Fruit fly (Drosophila melanogaster) whole organism, embryonic: ENCODE data around the gene CIA30.

Experiments
- Ada2b ChIP-seq: fragments of 200-800 bp; sonication (Bioruptor generic); IDR thresholded peaks from 2 replicates; pipeline ENCODE4 v1.3.6; 2022; ENCODE audit warnings: missing biosample characterization, missing genetic modification characterization
- Atf-2 ChIP-seq: fragments of 200-800 bp; sonication (Bioruptor generic); optimal IDR thresholded peaks from 2 replicates; lab custom pipeline; 2016; ENCODE audit warnings: missing biosample characterization, missing genetic modification characterization
- Bdp1 ChIP-seq: fragments of 200-800 bp; sonication (Bioruptor generic); optimal IDR thresholded peaks from 3 replicates; lab custom pipeline; 2016; ENCODE audit warnings: missing biosample characterization, missing genetic modification characterization
- CG11247 ChIP-seq: fragments of 200-800 bp; sonication (Bioruptor generic); IDR thresholded peaks from 2 replicates; pipeline ENCODE4 v1.3.6; 2022; ENCODE audit warnings: missing biosample characterization, missing genetic modification characterization
- CG12236 ChIP-seq: fragments of 200-800 bp; sonication (Bioruptor generic); optimal IDR thresholded peaks from 2 replicates; lab custom pipeline; 2016; ENCODE audit warnings: missing biosample characterization, missing genetic modification characterization
- CG12391 ChIP-seq: fragments of 200-800 bp; sonication (Bioruptor generic); optimal IDR thresholded peaks from 3 replicates; lab custom pipeline; 2018; ENCODE audit warnings: missing biosample characterization, mild to moderate bottlenecking, missing genetic modification characterization, moderate library complexity
- CG12769 ChIP-seq: fragments of 200-800 bp; sonication (Bioruptor generic); optimal IDR thresholded peaks from 2 replicates; lab custom pipeline; 2019; ENCODE audit warnings: missing biosample characterization, mild to moderate bottlenecking, missing genetic modification characterization, moderate library complexity
- CG13775 ChIP-seq: fragments of 200-800 bp; sonication (Bioruptor generic); optimal IDR thresholded peaks from 3 replicates; lab custom pipeline; 2017; ENCODE audit warnings: missing biosample characterization, mild to moderate bottlenecking, missing genetic modification characterization
- CG14667 ChIP-seq: fragments of 200-800 bp; sonication (Bioruptor generic); IDR thresholded peaks from 2 replicates; pipeline ENCODE4 v1.3.6; 2022; ENCODE audit warnings: missing biosample characterization, missing genetic modification characterization
- CG15601 ChIP-seq: fragments of 200-800 bp; sonication (Bioruptor generic); optimal IDR thresholded peaks from 3 replicates; lab custom pipeline; 2019; ENCODE audit warnings: missing biosample characterization, mild to moderate bottlenecking, missing genetic modification characterization, moderate library complexity
- CG17802 ChIP-seq: fragments of 200-800 bp; sonication (Bioruptor generic); optimal IDR thresholded peaks from 2 replicates; lab custom pipeline; 2018; ENCODE audit warnings: missing biosample characterization, mild to moderate bottlenecking, missing genetic modification characterization, moderate library complexity
- CG2199 ChIP-seq: fragments of 200-800 bp; sonication (Bioruptor generic); IDR thresholded peaks from 3 replicates; pipeline ENCODE4 v1.3.6; 2022; ENCODE audit warnings: missing biosample characterization, missing genetic modification characterization
- CG32532 ChIP-seq: fragments of 200-800 bp; sonication (Bioruptor generic); IDR thresholded peaks from 2 replicates; pipeline ENCODE4 v1.3.6; 2022; ENCODE audit warnings: missing biosample characterization, missing genetic modification characterization
- CG5953 ChIP-seq: fragments of 200-800 bp; sonication (Bioruptor generic); IDR thresholded peaks from 2 replicates; pipeline ENCODE4 v1.3.6; 2022; ENCODE audit warnings: missing biosample characterization, missing genetic modification characterization
- CG7963 ChIP-seq: fragments of 200-800 bp; sonication (Bioruptor generic); IDR thresholded peaks from 3 replicates; pipeline ENCODE4 v1.3.6; 2022; ENCODE audit warnings: missing biosample characterization, missing genetic modification characterization; ENCODE audit not compliant: partially characterized antibody
- Camta ChIP-seq: fragments of 200-800 bp; sonication (Bioruptor generic); optimal IDR thresholded peaks from 2 replicates; lab custom pipeline; 2016; ENCODE audit warnings: missing biosample characterization, missing genetic modification characterization
- D19A ChIP-seq: fragments of 200-800 bp; optimal IDR thresholded peaks from 3 replicates; lab custom pipeline; 2019; ENCODE audit warnings: missing biosample characterization, mild to moderate bottlenecking, missing genetic modification characterization, moderate library complexity
- Dbx ChIP-seq: fragments of 200-800 bp; sonication (Bioruptor generic); IDR thresholded peaks from 3 replicates; pipeline ENCODE4 v1.3.6; 2022; ENCODE audit warnings: missing biosample characterization, missing genetic modification characterization
- Dll ChIP-seq: fragments of 200-800 bp; sonication (Bioruptor generic); IDR thresholded peaks from 4 replicates; pipeline ENCODE4 v1.3.6; 2022; ENCODE audit warnings: missing biosample characterization, missing genetic modification characterization; ENCODE audit not compliant: partially characterized antibody
- Eip74EF ChIP-seq, 2 experiments: fragments of 200-800 bp in 1 of 2; fragments of >200 bp in 1 of 2; sonication (Bioruptor generic) in 1 of 2; optimal IDR thresholded peaks; 2 replicates each; lab custom pipeline; 2017 to 2019; ENCODE audit warnings: missing biosample characterization in 2 of 2, missing genetic modification characterization in 2 of 2, mild to moderate bottlenecking in 1 of 2, moderate library complexity in 1 of 2
- Elba2 ChIP-seq: fragments of 200-800 bp; sonication (Bioruptor generic); optimal IDR thresholded peaks from 3 replicates; lab custom pipeline; 2016; ENCODE audit warnings: missing biosample characterization, missing genetic modification characterization
- Fer3 ChIP-seq: fragments of 200-800 bp; sonication (Bioruptor generic); optimal IDR thresholded peaks from 2 replicates; lab custom pipeline; 2018; ENCODE audit warnings: missing biosample characterization, mild to moderate bottlenecking, missing genetic modification characterization, moderate library complexity
- H2.0 ChIP-seq: fragments of 200-800 bp; sonication (Bioruptor generic); IDR thresholded peaks from 2 replicates; pipeline ENCODE4 v1.3.6; 2022; ENCODE audit warnings: missing biosample characterization, missing genetic modification characterization
- HLH4C ChIP-seq: fragments of 200-800 bp; sonication (Bioruptor generic); IDR thresholded peaks from 3 replicates; pipeline ENCODE4 v1.3.6; 2022; ENCODE audit warnings: missing biosample characterization, missing genetic modification characterization; ENCODE audit not compliant: partially characterized antibody
- Hsf ChIP-seq: fragments of 200-800 bp; sonication (Bioruptor generic); optimal IDR thresholded peaks from 3 replicates; lab custom pipeline; 2016; ENCODE audit warnings: missing biosample characterization, missing genetic modification characterization
- MESR4 ChIP-seq: fragments of 200-800 bp; sonication (Bioruptor generic); optimal IDR thresholded peaks from 2 replicates; lab custom pipeline; 2018; ENCODE audit warnings: missing biosample characterization, mild to moderate bottlenecking, missing genetic modification characterization, moderate library complexity
- Oli ChIP-seq: fragments of 200-800 bp; sonication (Bioruptor generic); optimal IDR thresholded peaks from 2 replicates; lab custom pipeline; 2018; ENCODE audit warnings: missing biosample characterization, mild to moderate bottlenecking, missing genetic modification characterization, moderate library complexity
- Opbp ChIP-seq: fragments of 200-800 bp; sonication (Bioruptor generic); IDR thresholded peaks from 3 replicates; pipeline ENCODE4 v1.3.6; 2022; ENCODE audit warnings: missing biosample characterization, missing genetic modification characterization; ENCODE audit not compliant: partially characterized antibody
- Six4 ChIP-seq: fragments of 200-800 bp; sonication (Bioruptor generic); optimal IDR thresholded peaks from 2 replicates; lab custom pipeline; 2016; ENCODE audit warnings: missing biosample characterization, missing genetic modification characterization
- Sox102F ChIP-seq: fragments of 200-800 bp; sonication (Bioruptor generic); optimal IDR thresholded peaks from 2 replicates; lab custom pipeline; 2018; ENCODE audit warnings: missing biosample characterization, mild to moderate bottlenecking, missing genetic modification characterization, moderate library complexity
- Sry-β ChIP-seq: fragments of 200-800 bp; sonication (Bioruptor generic); optimal IDR thresholded peaks from 2 replicates; lab custom pipeline; 2018; ENCODE audit warnings: missing biosample characterization, mild to moderate bottlenecking, missing genetic modification characterization, moderate library complexity
- abd-A ChIP-seq: fragments of 200-800 bp; sonication (Bioruptor generic); optimal IDR thresholded peaks from 3 replicates; lab custom pipeline; 2019; ENCODE audit warnings: missing biosample characterization, mild to moderate bottlenecking, missing genetic modification characterization, moderate library complexity
- ase ChIP-seq: fragments of 200-800 bp; sonication (Bioruptor generic); IDR thresholded peaks from 3 replicates; pipeline ENCODE4 v1.3.6; 2022; ENCODE audit warnings: missing biosample characterization, missing genetic modification characterization
- crol ChIP-seq: fragments of 200-800 bp; sonication (Bioruptor generic); IDR thresholded peaks from 2 replicates; pipeline ENCODE4 v1.3.6; 2022; ENCODE audit warnings: missing biosample characterization, missing genetic modification characterization
- dati ChIP-seq: fragments of 200-800 bp; sonication (Bioruptor generic); IDR thresholded peaks from 2 replicates; pipeline ENCODE4 v1.3.6; 2022; ENCODE audit warnings: missing biosample characterization, missing genetic modification characterization
- dmrt11E ChIP-seq: fragments of 200-800 bp; sonication (Bioruptor generic); optimal IDR thresholded peaks from 3 replicates; lab custom pipeline; 2018; ENCODE audit warnings: missing biosample characterization, mild to moderate bottlenecking, missing genetic modification characterization, moderate library complexity
- dmrt99B ChIP-seq: fragments of 200-800 bp; sonication (Bioruptor generic); optimal IDR thresholded peaks from 2 replicates; lab custom pipeline; 2018; ENCODE audit warnings: missing biosample characterization, mild to moderate bottlenecking, missing genetic modification characterization, moderate library complexity
- exex ChIP-seq: fragments of 200-800 bp; sonication (Bioruptor generic); optimal IDR thresholded peaks from 4 replicates; lab custom pipeline; 2018; ENCODE audit warnings: missing biosample characterization, mild to moderate bottlenecking, missing genetic modification characterization, moderate library complexity
- fd96Cb ChIP-seq: fragments of 200-800 bp; sonication (Bioruptor generic); optimal IDR thresholded peaks from 2 replicates; lab custom pipeline; 2018; ENCODE audit warnings: missing biosample characterization, mild to moderate bottlenecking, missing genetic modification characterization, moderate library complexity
- ftz-f1 ChIP-seq: fragments of 200-800 bp; sonication (Bioruptor generic); optimal IDR thresholded peaks from 2 replicates; lab custom pipeline; 2016; ENCODE audit warnings: missing biosample characterization, missing genetic modification characterization
- ham ChIP-seq: fragments of 200-800 bp; sonication (Bioruptor generic); IDR thresholded peaks from 2 replicates; pipeline ENCODE4 v1.3.6; 2022; ENCODE audit warnings: missing biosample characterization, missing genetic modification characterization
- jumu ChIP-seq: fragments of 200-800 bp; sonication (Bioruptor generic); optimal IDR thresholded peaks from 3 replicates; lab custom pipeline; 2016; ENCODE audit warnings: missing biosample characterization, missing genetic modification characterization
- nerfin-1 ChIP-seq: fragments of 200-800 bp; sonication (Bioruptor generic); optimal IDR thresholded peaks from 3 replicates; lab custom pipeline; 2019; ENCODE audit warnings: missing biosample characterization, mild to moderate bottlenecking, missing genetic modification characterization, moderate library complexity
- oc ChIP-seq: fragments of 200-800 bp; sonication (Bioruptor generic); optimal IDR thresholded peaks from 2 replicates; lab custom pipeline; 2018; ENCODE audit warnings: missing biosample characterization, mild to moderate bottlenecking, missing genetic modification characterization, moderate library complexity
- onecut ChIP-seq: fragments of 200-800 bp; sonication (Bioruptor generic); IDR thresholded peaks from 2 replicates; pipeline ENCODE4 v1.3.6; 2022; ENCODE audit warnings: missing biosample characterization, missing genetic modification characterization
- pnt ChIP-seq: fragments of 200-800 bp; sonication (Bioruptor generic); optimal IDR thresholded peaks from 3 replicates; lab custom pipeline; 2016; ENCODE audit warnings: missing biosample characterization, missing genetic modification characterization
- pzg ChIP-seq: fragments of 200-800 bp; sonication (Bioruptor generic); optimal IDR thresholded peaks from 3 replicates; lab custom pipeline; 2018; ENCODE audit warnings: missing biosample characterization, mild to moderate bottlenecking, missing genetic modification characterization, moderate library complexity
- run ChIP-seq: fragments of 200-800 bp; sonication (Bioruptor generic); optimal IDR thresholded peaks from 3 replicates; lab custom pipeline; 2018; ENCODE audit warnings: missing biosample characterization, mild to moderate bottlenecking, missing genetic modification characterization
- sima ChIP-seq: fragments of 200-800 bp; sonication (Bioruptor generic); optimal IDR thresholded peaks from 2 replicates; lab custom pipeline; 2016; ENCODE audit warnings: missing biosample characterization, missing genetic modification characterization
- tup ChIP-seq: fragments of 200-800 bp; sonication (Bioruptor generic); optimal IDR thresholded peaks from 2 replicates; lab custom pipeline; 2016; ENCODE audit warnings: missing biosample characterization, mild to moderate bottlenecking, missing genetic modification characterization, moderate library complexity
- usp ChIP-seq: fragments of >200 bp; optimal IDR thresholded peaks from 2 replicates; lab custom pipeline; 2017; ENCODE audit warnings: missing biosample characterization, missing genetic modification characterization

The CIA30 gene

dm6 chr3R:29717519-29717918 lies 19.2 kb upstream of the CIA30 start (continued):
- TF ChIP-seq Opbp (GFP tag; lab: Robert Waterston, UW) (no peak), CG15601 (tag; lab: Kevin White, UChicago) (peak; percentile 0), CG17802 (tag; lab: Kevin White, UChicago) (no peak), tup (no peak), Ada2b (GFP tag; lab: Robert Waterston, UW) (no peak), Eip74EF (GFP tag; optimal IDR thresholded peaks at IDR 0.05; lab: Kevin White, UChicago) (no peak), CG2199 (no peak), pzg (GFP tag; lab: Kevin White, UChicago) (no peak), CG5953 (GFP tag; lab: Robert Waterston, UW) (no peak), CG12236 (GFP tag; lab: Kevin White, UChicago) (no peak), abd-A (tag; lab: Kevin White, UChicago) (no peak), oc (tag; lab: Kevin White, UChicago) (no peak), CG14667 (GFP tag; lab: Robert Waterston, UW) (0 out of 2 replicates have a peak, but pooled peaks have one; percentile 39), Six4 (peak; percentile 5), CG12391 (tag; lab: Kevin White, UChicago) (peak; percentile 39), CG12769 (tag; lab: Kevin White, UChicago) (no peak), dmrt11E (tag; lab: Kevin White, UChicago) (peak; percentile 17), dmrt99B (tag; lab: Kevin White, UChicago) (peak; percentile 74), nerfin-1 (tag; lab: Kevin White, UChicago) (no peak), ham (GFP tag; lab: Robert Waterston, UW) (no peak), CG7963 (GFP tag; lab: Robert Waterston, UW) (no peak), MESR4 (GFP tag; lab: Kevin White, UChicago) (no peak), Fer3 (tag; lab: Kevin White, UChicago) (peak; percentile 3), jumu (GFP tag; lab: Kevin White, UChicago) (no peak), onecut (GFP tag; lab: Robert Waterston, UW) (peak; percentile 9; the same call in 1 of the 2 replicates), dati (GFP tag; lab: Robert Waterston, UW) (no peak), CG11247 (GFP tag; lab: Robert Waterston, UW) (no peak), HLH4C (GFP tag; lab: Robert Waterston, UW) (no peak), exex (tag; lab: Kevin White, UChicago) (no peak), Oli (tag; lab: Kevin White, UChicago) (peak; percentile 28), Camta (GFP tag; lab: Kevin White, UChicago) (no peak), crol (no peak), Dll (no peak), CG32532 (peak; percentile 8; the same call in 1 of the 2 replicates), Elba2 (no peak), ftz-f1 (GFP tag; lab: Kevin White, UChicago) (no peak), Hsf (peak; percentile 13), fd96Cb (tag; lab: Kevin White, UChicago) (peak; percentile 45), sima (GFP tag; lab: Kevin White, UChicago) (no peak), Bdp1 (GFP tag; lab: Kevin White, UChicago) (no peak), usp (no peak), pnt (GFP tag; lab: Kevin White, UChicago) (no peak), CG13775 (GFP tag; lab: Kevin White, UChicago) (no peak), Dbx (no peak), run (tag; lab: Kevin White, UChicago) (no peak), Sry-β (no peak), H2.0 (GFP tag; lab: Robert Waterston, UW) (peak; percentile 42; the same call in 1 of the 2 replicates), D19A (no peak), Sox102F (GFP tag; lab: Kevin White, UChicago) (peak; percentile 73), ase (GFP tag; lab: Robert Waterston, UW) (peak; percentile 34; the same call in 1 of the 3 replicates), Atf-2 (GFP tag; lab: Kevin White, UChicago) (no peak)
